Worm (Caenorhabditis elegans) whole organism, L4/young adult: ENCODE results near the gene F28B4.4.

ENCODE experiments used
- W03F9.2 ChIP-seq: fragments of 150-350 bp; optimal IDR thresholded peaks from 2 replicates; lab custom pipeline; 2014; ENCODE audit warnings: missing biosample characterization, missing genetic modification characterization
- him-1 ChIP-seq: sonication (generic microtip); optimal IDR thresholded peaks from 2 replicates; lab custom pipeline; 2016; ENCODE audit warnings: missing genotype, missing genetic modification reagents, missing genetic modification characterization, missing compliant biosample characterization

- TF ChIP-seq W03F9.2 (tag; lab: Kevin White, UChicago) (no peak), him-1 (tag; lab: Kevin White, UChicago) (no peak)
These were observed 39.0 kb downstream of the F28B4.4 start, which contains the start of gene C15C7.6 for ce11 chrX:3170456-3170855.
